Worm (Caenorhabditis elegans) whole organism, L2 larva: Measurements from ENCODE around the gene ZK353.3.

Experiments
- C34F6.9 ChIP-seq: fragments of 150-350 bp; optimal IDR thresholded peaks from 2 replicates; lab custom pipeline; 2014; ENCODE audit warnings: missing biosample characterization, missing genetic modification characterization
- F13H6.1 ChIP-seq: sonication (generic microtip); optimal IDR thresholded peaks from 2 replicates; lab custom pipeline; 2016; ENCODE audit warnings: missing genetic modification characterization, missing compliant biosample characterization
- R02D3.7 ChIP-seq: fragments of 150-350 bp; optimal IDR thresholded peaks from 2 replicates; lab custom pipeline; 2014; ENCODE audit warnings: missing biosample characterization, missing genetic modification characterization
- Y55F3AM.14 ChIP-seq: fragments of 200-800 bp; sonication (Bioruptor generic); optimal IDR thresholded peaks from 2 replicates; lab custom pipeline; 2018; ENCODE audit warnings: mild to moderate bottlenecking, missing genetic modification characterization, missing compliant biosample characterization
- ZK546.5 ChIP-seq: sonication (generic microtip); optimal IDR thresholded peaks from 2 replicates; lab custom pipeline; 2017; ENCODE audit warnings: missing biosample characterization, missing genetic modification characterization
- alr-1 ChIP-seq: fragments of 150-350 bp; optimal IDR thresholded peaks from 2 replicates; lab custom pipeline; 2014; ENCODE audit warnings: missing biosample characterization, missing genetic modification characterization
- aly-2 ChIP-seq: fragments of 150-350 bp; optimal IDR thresholded peaks from 2 replicates; lab custom pipeline; 2014; ENCODE audit warnings: missing biosample characterization, missing genetic modification characterization
- ama-1 ChIP-seq: fragments of 150-350 bp; optimal IDR thresholded peaks from 2 replicates; lab custom pipeline; 2018; ENCODE audit warnings: inconsistent platforms
- blmp-1 ChIP-seq: sonication (generic microtip); optimal IDR thresholded peaks from 2 replicates; lab custom pipeline; 2017; ENCODE audit warnings: missing genetic modification characterization, mild to moderate bottlenecking, missing compliant biosample characterization, antibody characterized with exemption, moderate library complexity; ENCODE audit not compliant: insufficient read depth
- ceh-16 ChIP-seq: fragments of 150-350 bp; optimal IDR thresholded peaks from 2 replicates; lab custom pipeline; 2014; ENCODE audit warnings: missing biosample characterization, missing genetic modification characterization
- ceh-82 ChIP-seq: fragments of 150-350 bp; optimal IDR thresholded peaks from 2 replicates; lab custom pipeline; 2014; ENCODE audit warnings: missing biosample characterization, missing genetic modification characterization
- crh-2 ChIP-seq: sonication (generic microtip); optimal IDR thresholded peaks from 2 replicates; lab custom pipeline; 2017; ENCODE audit warnings: missing biosample characterization, missing genetic modification characterization
- dmd-4 ChIP-seq: sonication (generic microtip); optimal IDR thresholded peaks from 2 replicates; lab custom pipeline; 2017; ENCODE audit warnings: missing biosample characterization, missing genetic modification characterization
- egl-27 ChIP-seq: sonication (generic microtip); optimal IDR thresholded peaks from 3 replicates; lab custom pipeline; 2017; ENCODE audit warnings: missing biosample characterization, missing genetic modification reagents, missing genetic modification characterization
- elt-1 ChIP-seq: fragments of 150-350 bp; optimal IDR thresholded peaks from 2 replicates; lab custom pipeline; 2014; ENCODE audit warnings: missing biosample characterization, missing genetic modification characterization
- elt-3 ChIP-seq: sonication (generic microtip); optimal IDR thresholded peaks from 2 replicates; lab custom pipeline; 2017; ENCODE audit warnings: missing biosample characterization, missing genetic modification characterization
- fos-1 ChIP-seq: fragments of 150-350 bp; optimal IDR thresholded peaks from 2 replicates; lab custom pipeline; 2014; ENCODE audit warnings: missing biosample characterization, missing genetic modification characterization
- gmeb-1 ChIP-seq: fragments of 150-350 bp; optimal IDR thresholded peaks from 2 replicates; lab custom pipeline; 2014; ENCODE audit warnings: missing biosample characterization, missing genetic modification characterization
- lin-11 ChIP-seq: fragments of 150-350 bp; sonication (generic microtip); optimal IDR thresholded peaks from 2 replicates; lab custom pipeline; 2014; ENCODE audit warnings: missing biosample characterization, missing genetic modification characterization, inconsistent platforms, mixed read lengths
- lin-13 ChIP-seq: fragments of 150-350 bp; optimal IDR thresholded peaks from 2 replicates; lab custom pipeline; 2014; ENCODE audit warnings: missing biosample characterization, missing genetic modification reagents, missing genetic modification characterization
- lin-39 ChIP-seq: fragments of 150-350 bp; optimal IDR thresholded peaks from 2 replicates; lab custom pipeline; 2014; ENCODE audit warnings: missing biosample characterization, missing genetic modification reagents, missing genetic modification characterization
- lsy-2 ChIP-seq, 2 experiments: fragments of 150-350 bp in 1 of 2; sonication (generic microtip) in 1 of 2; optimal IDR thresholded peaks; 2 replicates each; lab custom pipeline; 2014 to 2017; ENCODE audit warnings: missing biosample characterization in 2 of 2, missing genetic modification characterization in 2 of 2
- mab-5 ChIP-seq: fragments of 150-350 bp; optimal IDR thresholded peaks from 2 replicates; lab custom pipeline; 2014; ENCODE audit warnings: missing biosample characterization, missing genetic modification characterization
- mbf-1 ChIP-seq: sonication (generic microtip); optimal IDR thresholded peaks from 2 replicates; lab custom pipeline; 2017; ENCODE audit warnings: missing biosample characterization, missing genetic modification characterization
- mdl-1 ChIP-seq, 2 experiments: fragments of 150-350 bp in 1 of 2; sonication (generic microtip) in 1 of 2; optimal IDR thresholded peaks; 2 replicates each; lab custom pipeline; 2017; ENCODE audit warnings: missing biosample characterization in 2 of 2, missing genetic modification characterization in 2 of 2
- nhr-10 ChIP-seq: sonication (generic microtip); optimal IDR thresholded peaks from 2 replicates; lab custom pipeline; 2017; ENCODE audit warnings: missing biosample characterization, missing genetic modification characterization
- nhr-11 ChIP-seq: fragments of 150-350 bp; optimal IDR thresholded peaks from 2 replicates; lab custom pipeline; 2014; ENCODE audit warnings: missing biosample characterization, missing genetic modification characterization
- nhr-12 ChIP-seq: fragments of 150-350 bp; optimal IDR thresholded peaks from 2 replicates; lab custom pipeline; 2014; ENCODE audit warnings: missing biosample characterization, missing genetic modification characterization
- nhr-129 ChIP-seq: fragments of 150-350 bp; optimal IDR thresholded peaks from 2 replicates; lab custom pipeline; 2014; ENCODE audit warnings: missing biosample characterization, missing genetic modification characterization
- nhr-21 ChIP-seq: fragments of 150-350 bp; optimal IDR thresholded peaks from 2 replicates; lab custom pipeline; 2014; ENCODE audit warnings: missing biosample characterization, missing genetic modification characterization
- nhr-23 ChIP-seq: fragments of 150-350 bp; optimal IDR thresholded peaks from 2 replicates; lab custom pipeline; 2014; ENCODE audit warnings: missing biosample characterization, missing genetic modification reagents, missing genetic modification characterization
- nhr-237 ChIP-seq: fragments of 150-350 bp; optimal IDR thresholded peaks from 2 replicates; lab custom pipeline; 2014; ENCODE audit warnings: missing biosample characterization, missing genetic modification characterization
- nhr-25 ChIP-seq: fragments of 150-350 bp; sonication (generic microtip); optimal IDR thresholded peaks from 3 replicates; lab custom pipeline; 2014; ENCODE audit warnings: missing biosample characterization, missing genetic modification characterization
- nhr-6 ChIP-seq: fragments of 150-350 bp; optimal IDR thresholded peaks from 2 replicates; lab custom pipeline; 2014; ENCODE audit warnings: missing biosample characterization, missing genetic modification characterization
- nhr-77 ChIP-seq: fragments of 150-350 bp; optimal IDR thresholded peaks from 2 replicates; lab custom pipeline; 2014; ENCODE audit warnings: missing biosample characterization, missing genetic modification characterization
- sem-4 ChIP-seq: fragments of 150-350 bp; optimal IDR thresholded peaks from 2 replicates; lab custom pipeline; 2014; ENCODE audit warnings: missing biosample characterization, missing genetic modification reagents, missing genetic modification characterization
- skn-1 ChIP-seq: sonication (generic microtip); optimal IDR thresholded peaks from 2 replicates; lab custom pipeline; 2017; ENCODE audit warnings: missing biosample characterization, missing genetic modification characterization
- sma-3 ChIP-seq: sonication (generic microtip); optimal IDR thresholded peaks from 2 replicates; lab custom pipeline; 2016; ENCODE audit warnings: missing genetic modification reagents, missing genetic modification characterization, missing compliant biosample characterization
- sma-9 ChIP-seq, 2 experiments: fragments of 150-350 bp in 1 of 2; sonication (generic microtip) in 1 of 2; optimal IDR thresholded peaks; 2 replicates each; lab custom pipeline; 2014 to 2016; ENCODE audit warnings: missing genetic modification characterization in 2 of 2, mild to moderate bottlenecking in 1 of 2, missing biosample characterization in 1 of 2, missing compliant biosample characterization in 1 of 2, missing genetic modification reagents in 1 of 2, moderate library complexity in 1 of 2
- snpc-4 ChIP-seq: fragments of 150-350 bp; optimal IDR thresholded peaks from 2 replicates; lab custom pipeline; 2014; ENCODE audit warnings: missing biosample characterization, missing genetic modification characterization
- unc-39 ChIP-seq: fragments of 150-350 bp; optimal IDR thresholded peaks from 2 replicates; lab custom pipeline; 2014; ENCODE audit warnings: missing biosample characterization, missing genetic modification characterization
- unc-55 ChIP-seq: fragments of 150-350 bp; sonication (generic microtip); optimal IDR thresholded peaks from 3 replicates; lab custom pipeline; 2014; ENCODE audit warnings: missing biosample characterization, missing genetic modification reagents, missing genetic modification characterization
- unc-62 ChIP-seq: fragments of 150-350 bp; optimal IDR thresholded peaks from 2 replicates; lab custom pipeline; 2014; ENCODE audit warnings: missing biosample characterization, missing genetic modification reagents, missing genetic modification characterization
- zag-1 ChIP-seq: fragments of 150-350 bp; optimal IDR thresholded peaks from 2 replicates; lab custom pipeline; 2014; ENCODE audit warnings: missing biosample characterization, missing genetic modification characterization
- ztf-1 ChIP-seq: fragments of 200-800 bp; sonication (Bioruptor generic); conservative IDR thresholded peaks from 2 replicates; pipeline ENCODE4 v1.3.6; 2022; ENCODE audit warnings: missing genetic modification characterization, missing compliant biosample characterization
- ztf-11 ChIP-seq: sonication (generic microtip); optimal IDR thresholded peaks from 2 replicates; lab custom pipeline; 2017; ENCODE audit warnings: missing biosample characterization, missing genetic modification characterization
- ztf-4 ChIP-seq: fragments of 150-350 bp; optimal IDR thresholded peaks from 2 replicates; lab custom pipeline; 2014; ENCODE audit warnings: missing biosample characterization, missing genetic modification characterization

ZK353.3 gene

ce11 chrIII:8369172-8369571, 26.6 kb upstream of the ZK353.3 start:
- TF ChIP-seq nhr-237 (tag; lab: Kevin White, UChicago) (no peak), F13H6.1 (tag; lab: Kevin White, UChicago) (no peak), ztf-11 (tag; lab: Kevin White, UChicago) (no peak), R02D3.7 (tag; lab: Kevin White, UChicago) (no peak), mbf-1 (no peak), C34F6.9 (tag; lab: Kevin White, UChicago) (no peak), ceh-16 (tag; lab: Kevin White, UChicago) (no peak), nhr-25 (tag; lab: Kevin White, UChicago) (no peak), sem-4 (tag; lab: Kevin White, UChicago) (no peak), nhr-21 (tag; lab: Kevin White, UChicago) (no peak), blmp-1 (tag; lab: Kevin White, UChicago) (no peak), dmd-4 (tag; lab: Kevin White, UChicago) (no peak)

DNA sequence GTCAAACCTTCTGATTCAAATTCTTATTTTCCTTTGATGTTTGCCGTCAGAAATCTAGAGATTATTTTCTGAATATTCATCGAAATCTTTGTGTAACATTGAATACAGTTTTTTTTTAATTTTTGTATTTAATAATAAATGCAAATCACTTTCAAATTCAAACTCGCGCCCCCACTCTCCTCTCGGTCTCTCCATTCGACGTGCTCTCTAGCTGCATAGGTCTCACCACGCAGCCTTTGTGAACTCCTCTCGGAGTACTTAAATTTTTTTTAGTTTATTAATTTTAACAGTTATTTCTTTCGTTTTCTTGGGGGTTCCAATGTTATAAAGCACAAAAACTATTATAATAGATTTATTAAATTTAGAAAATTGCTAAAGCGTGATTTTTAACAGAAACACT, 25.6 kb upstream of the ZK353.3 start:
- no peak for TF ChIP-seq R02D3.7 (tag; lab: Kevin White, UChicago)
- TF ChIP-seq ztf-4 (tag; lab: Kevin White, UChicago), result no peak
- no peak for TF ChIP-seq unc-39
- no peak for TF ChIP-seq snpc-4 (tag; lab: Kevin White, UChicago)
- peak; percentile 16 for TF ChIP-seq unc-55 (GFP tag; lab: Kevin White, UChicago)
- no peak for TF ChIP-seq sma-3 (GFP tag; lab: Kevin White, UChicago)

DNA sequence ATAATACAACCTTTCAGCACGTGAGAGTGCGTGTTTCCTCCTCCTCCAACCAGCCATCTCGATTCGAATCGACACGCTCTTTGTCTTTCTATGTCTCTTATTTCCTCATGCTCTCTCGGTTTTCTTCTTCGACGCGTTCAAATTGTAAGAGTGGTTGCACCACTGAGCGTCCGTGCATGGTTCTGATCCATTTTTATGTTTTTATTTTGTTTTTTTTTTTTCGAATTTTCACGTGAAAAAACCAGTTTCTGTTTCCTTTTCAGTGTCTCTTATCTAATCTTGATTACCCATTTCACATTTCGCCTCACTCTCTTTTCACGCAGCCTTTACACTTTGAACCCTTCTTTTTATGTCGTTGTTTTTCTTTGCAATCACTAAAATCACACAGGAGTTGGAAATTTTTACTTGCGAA, 24.9 kb upstream of the ZK353.3 start:
- no peak for TF ChIP-seq dmd-4 (tag; lab: Kevin White, UChicago)
- TF ChIP-seq ztf-11 (tag; lab: Kevin White, UChicago), result no peak
- TF ChIP-seq nhr-11 (tag; lab: Kevin White, UChicago), result no peak
- no peak for TF ChIP-seq unc-62 (GFP tag; lab: Kevin White, UChicago)
- no peak for TF ChIP-seq nhr-6 (tag; lab: Kevin White, UChicago)
- no peak for TF ChIP-seq ztf-1
- TF ChIP-seq ztf-4 (tag; lab: Kevin White, UChicago), result no peak
- TF ChIP-seq sma-3 (GFP tag; lab: Kevin White, UChicago), result peak; percentile 2
- no peak for TF ChIP-seq nhr-77
- TF ChIP-seq C34F6.9 (tag; lab: Kevin White, UChicago), result peak; percentile 68
- no peak for TF ChIP-seq zag-1 (tag; lab: Kevin White, UChicago)
- no peak for TF ChIP-seq mab-5
- no peak for TF ChIP-seq gmeb-1 (tag; lab: Kevin White, UChicago)
- TF ChIP-seq ama-1 (lab: Kevin White, UChicago), result no peak
- TF ChIP-seq F13H6.1 (tag; lab: Kevin White, UChicago), result peak; percentile 54
- no peak for TF ChIP-seq lin-11 (tag; lab: Kevin White, UChicago)
- TF ChIP-seq lin-39, result no peak
- peak in 1 of 2 experiments; percentile 17 for TF ChIP-seq mdl-1 (tag; optimal IDR thresholded peaks at IDR 0.05; lab: Kevin White, UChicago)
- peak; percentile 2 for TF ChIP-seq unc-55 (GFP tag; lab: Kevin White, UChicago)
- peak; percentile 52 for TF ChIP-seq blmp-1 (tag; lab: Kevin White, UChicago)
- TF ChIP-seq nhr-21 (tag; lab: Kevin White, UChicago), result peak; percentile 53
- peak; percentile 46 for TF ChIP-seq fos-1 (tag; lab: Kevin White, UChicago)
- TF ChIP-seq mbf-1, result no peak
- no peak for TF ChIP-seq nhr-10 (tag; lab: Kevin White, UChicago)
- no peak for TF ChIP-seq lin-13 (GFP tag; lab: Kevin White, UChicago)
- no peak for TF ChIP-seq elt-3 (tag; lab: Kevin White, UChicago)
- TF ChIP-seq nhr-25 (tag; lab: Kevin White, UChicago), result peak; percentile 53
- peak; percentile 50 for TF ChIP-seq nhr-129 (tag; lab: Kevin White, UChicago)
- no peak for TF ChIP-seq nhr-12 (tag; lab: Kevin White, UChicago)
- no peak for TF ChIP-seq sem-4 (tag; lab: Kevin White, UChicago)
- TF ChIP-seq crh-2 (tag; lab: Kevin White, UChicago), result peak; percentile 39
- TF ChIP-seq egl-27, result no peak
- TF ChIP-seq unc-39, result no peak
- no peak for TF ChIP-seq snpc-4 (tag; lab: Kevin White, UChicago)
- TF ChIP-seq ZK546.5 (tag; lab: Kevin White, UChicago), result no peak
- no peak for TF ChIP-seq alr-1
- no peak for TF ChIP-seq ceh-82
- peak; percentile 39 for TF ChIP-seq Y55F3AM.14 (GFP tag; lab: Kevin White, UChicago)
- TF ChIP-seq ceh-16 (tag; lab: Kevin White, UChicago), result no peak
- TF ChIP-seq sma-9 (GFP tag; optimal IDR thresholded peaks at IDR 0.05; lab: Kevin White, UChicago), result no peak
- no peak for TF ChIP-seq sma-9 (tag; optimal IDR thresholded peaks at IDR 0.05; lab: Kevin White, UChicago)
- TF ChIP-seq aly-2 (tag; lab: Kevin White, UChicago), result no peak
- no peak for TF ChIP-seq elt-1 (tag; lab: Kevin White, UChicago)
- no peak for TF ChIP-seq R02D3.7 (tag; lab: Kevin White, UChicago)
- peak in 1 of 2 experiments; percentile 63 for TF ChIP-seq lsy-2 (tag; optimal IDR thresholded peaks at IDR 0.05; lab: Kevin White, UChicago)
- TF ChIP-seq skn-1 (tag; lab: Kevin White, UChicago), result no peak
- TF ChIP-seq nhr-23, result no peak
- no peak for TF ChIP-seq nhr-237 (tag; lab: Kevin White, UChicago)
